Fruit fly (Drosophila melanogaster) whole organism, prepupa: ENCODE measurements around the gene CG44815.

Source experiments
- Blimp-1 ChIP-seq: fragments of 200-800 bp; sonication (Bioruptor generic); optimal IDR thresholded peaks from 3 replicates; lab custom pipeline; 2017; ENCODE audit warnings: missing biosample characterization, missing genetic modification characterization, mild to moderate bottlenecking, moderate library complexity, missing genetic modification reagents
- CG10631 ChIP-seq: fragments of 200-800 bp; sonication (Bioruptor generic); optimal IDR thresholded peaks from 2 replicates; lab custom pipeline; 2016; ENCODE audit warnings: missing biosample characterization, missing genetic modification characterization
- CG10669 ChIP-seq: fragments of 200-800 bp; sonication (Bioruptor generic); optimal IDR thresholded peaks from 3 replicates; lab custom pipeline; 2018; ENCODE audit warnings: missing biosample characterization, mild to moderate bottlenecking, missing genetic modification characterization, moderate library complexity
- CG11294 ChIP-seq: fragments of 200-800 bp; sonication (Bioruptor generic); IDR thresholded peaks from 2 replicates; pipeline ENCODE4 v1.3.6; 2022; ENCODE audit warnings: missing biosample characterization, missing genetic modification characterization
- CG11902 ChIP-seq: fragments of 200-800 bp; sonication (Bioruptor generic); optimal IDR thresholded peaks from 3 replicates; lab custom pipeline; 2016; ENCODE audit warnings: missing biosample characterization, missing genetic modification characterization
- CG15336 ChIP-seq: fragments of 200-800 bp; sonication (Bioruptor generic); IDR thresholded peaks from 2 replicates; pipeline ENCODE4 v1.3.6; 2022; ENCODE audit warnings: missing biosample characterization, missing genetic modification characterization
- CG1621 ChIP-seq: fragments of 200-800 bp; sonication (Bioruptor generic); optimal IDR thresholded peaks from 3 replicates; lab custom pipeline; 2018; ENCODE audit warnings: missing biosample characterization, mild to moderate bottlenecking, missing genetic modification characterization
- CG16779 ChIP-seq: fragments of 200-800 bp; sonication (Bioruptor generic); optimal IDR thresholded peaks from 3 replicates; lab custom pipeline; 2017; ENCODE audit warnings: missing biosample characterization, mild to moderate bottlenecking, missing genetic modification characterization
- CG3032 ChIP-seq: fragments of 200-800 bp; optimal IDR thresholded peaks from 2 replicates; lab custom pipeline; 2019; ENCODE audit warnings: missing biosample characterization, mild to moderate bottlenecking, missing genetic modification characterization, moderate library complexity
- CG31627 ChIP-seq: fragments of 200-800 bp; sonication (Bioruptor generic); optimal IDR thresholded peaks from 3 replicates; lab custom pipeline; 2016; ENCODE audit warnings: missing biosample characterization, missing genetic modification characterization
- CG32006 ChIP-seq: fragments of 200-800 bp; sonication (Bioruptor generic); optimal IDR thresholded peaks from 3 replicates; lab custom pipeline; 2017; ENCODE audit warnings: missing biosample characterization, mild to moderate bottlenecking, missing genetic modification characterization
- CG34406 ChIP-seq: fragments of 200-800 bp; sonication (Bioruptor generic); optimal IDR thresholded peaks from 3 replicates; lab custom pipeline; 2016; ENCODE audit warnings: missing biosample characterization, missing genetic modification characterization
- CG4318 ChIP-seq: fragments of 200-800 bp; sonication (Bioruptor generic); optimal IDR thresholded peaks from 3 replicates; lab custom pipeline; 2017; ENCODE audit warnings: missing biosample characterization, mild to moderate bottlenecking, missing genetic modification characterization
- CG6163 ChIP-seq: fragments of 200-800 bp; sonication (Bioruptor generic); IDR thresholded peaks from 3 replicates; pipeline ENCODE4 v1.3.6; 2022; ENCODE audit warnings: missing biosample characterization, missing genetic modification characterization
- CG6276 ChIP-seq: fragments of 200-800 bp; sonication (Bioruptor generic); optimal IDR thresholded peaks from 2 replicates; lab custom pipeline; 2017; ENCODE audit warnings: missing biosample characterization, mild to moderate bottlenecking, missing genetic modification characterization
- CG6792 ChIP-seq: fragments of 200-800 bp; sonication (Bioruptor generic); optimal IDR thresholded peaks from 3 replicates; lab custom pipeline; 2016; ENCODE audit warnings: missing biosample characterization, missing genetic modification characterization
- CG6808 ChIP-seq: fragments of 200-800 bp; sonication (Bioruptor generic); optimal IDR thresholded peaks from 3 replicates; lab custom pipeline; 2017; ENCODE audit warnings: missing biosample characterization, missing genetic modification characterization, mild to moderate bottlenecking, moderate library complexity, missing genetic modification reagents
- CG6854 ChIP-seq: fragments of 200-800 bp; sonication (Bioruptor generic); optimal IDR thresholded peaks from 2 replicates; lab custom pipeline; 2017; ENCODE audit warnings: missing biosample characterization, mild to moderate bottlenecking, missing genetic modification characterization
- CG7368 ChIP-seq: fragments of 200-800 bp; sonication (Bioruptor generic); optimal IDR thresholded peaks from 3 replicates; lab custom pipeline; 2016; ENCODE audit warnings: missing biosample characterization, missing genetic modification characterization
- CG8119 ChIP-seq: fragments of 200-800 bp; sonication (Bioruptor generic); IDR thresholded peaks from 3 replicates; pipeline ENCODE4 v1.3.6; 2022; ENCODE audit warnings: missing biosample characterization, missing genetic modification characterization
- CG8632 ChIP-seq: fragments of 200-800 bp; sonication (Bioruptor generic); optimal IDR thresholded peaks from 3 replicates; lab custom pipeline; 2016; ENCODE audit warnings: missing biosample characterization, missing genetic modification characterization
- CG9139 ChIP-seq: fragments of 200-800 bp; sonication (Bioruptor generic); optimal IDR thresholded peaks from 3 replicates; lab custom pipeline; 2017; ENCODE audit warnings: missing biosample characterization, mild to moderate bottlenecking, missing genetic modification characterization
- Eip78C ChIP-seq: fragments of 200-800 bp; sonication (Bioruptor generic); peaks from one replicate; lab custom pipeline; 2016; ENCODE audit warnings: missing biosample characterization, missing genetic modification characterization
- Ets21C ChIP-seq: fragments of 200-800 bp; sonication (Bioruptor generic); optimal IDR thresholded peaks from 3 replicates; lab custom pipeline; 2016; ENCODE audit warnings: missing biosample characterization, missing genetic modification characterization
- Ets96B ChIP-seq: fragments of 200-800 bp; optimal IDR thresholded peaks from 2 replicates; lab custom pipeline; 2019; ENCODE audit warnings: missing biosample characterization, mild to moderate bottlenecking, missing genetic modification characterization, moderate library complexity
- Gug ChIP-seq: fragments of 200-800 bp; sonication (Bioruptor generic); IDR thresholded peaks from 2 replicates; pipeline ENCODE4 v1.3.6; 2022; ENCODE audit warnings: missing biosample characterization, missing genetic modification characterization
- Hr38 ChIP-seq: sonication (Bioruptor generic); optimal IDR thresholded peaks from 2 replicates; lab custom pipeline; 2016; ENCODE audit warnings: missing biosample characterization, missing genetic modification characterization
- Hr39 ChIP-seq: fragments of 200-800 bp; sonication (Bioruptor generic); optimal IDR thresholded peaks from 2 replicates; lab custom pipeline; 2016; ENCODE audit warnings: missing biosample characterization, missing genetic modification characterization
- Hr4 ChIP-seq: fragments of 200-800 bp; sonication (Bioruptor generic); optimal IDR thresholded peaks from 3 replicates; lab custom pipeline; 2016; ENCODE audit warnings: missing biosample characterization, missing genetic modification characterization
- Lpt ChIP-seq: fragments of 200-800 bp; sonication (Bioruptor generic); optimal IDR thresholded peaks from 3 replicates; lab custom pipeline; 2016; ENCODE audit warnings: missing biosample characterization, missing genetic modification characterization
- Met ChIP-seq: fragments of 200-800 bp; sonication (Bioruptor generic); optimal IDR thresholded peaks from 3 replicates; lab custom pipeline; 2016; ENCODE audit warnings: missing biosample characterization, missing genetic modification characterization
- OdsH ChIP-seq: fragments of 200-800 bp; sonication (Bioruptor generic); optimal IDR thresholded peaks from 3 replicates; lab custom pipeline; 2016; ENCODE audit warnings: missing biosample characterization, missing genetic modification characterization
- Smox ChIP-seq: fragments of 200-800 bp; sonication (Bioruptor generic); optimal IDR thresholded peaks from 3 replicates; lab custom pipeline; 2016; ENCODE audit warnings: missing biosample characterization, missing genetic modification characterization
- Sox102F ChIP-seq: fragments of 200-800 bp; sonication (Bioruptor generic); optimal IDR thresholded peaks from 2 replicates; lab custom pipeline; 2016; ENCODE audit warnings: missing biosample characterization, mild to moderate bottlenecking, missing genetic modification characterization
- Sox14 ChIP-seq: fragments of 200-800 bp; sonication (Bioruptor generic); optimal IDR thresholded peaks from 3 replicates; lab custom pipeline; 2016; ENCODE audit warnings: missing biosample characterization, missing genetic modification characterization
- achi ChIP-seq: fragments of 200-800 bp; sonication (Bioruptor generic); optimal IDR thresholded peaks from 3 replicates; lab custom pipeline; 2016; ENCODE audit warnings: missing biosample characterization, missing genetic modification characterization
- acj6 ChIP-seq: fragments of 200-800 bp; sonication (Bioruptor generic); optimal IDR thresholded peaks from 3 replicates; lab custom pipeline; 2016; ENCODE audit warnings: missing biosample characterization, missing genetic modification characterization
- cyc ChIP-seq: fragments of 200-800 bp; sonication (Bioruptor generic); optimal IDR thresholded peaks from 3 replicates; lab custom pipeline; 2016; ENCODE audit warnings: missing biosample characterization, missing genetic modification characterization
- dac ChIP-seq: fragments of 200-800 bp; sonication (Bioruptor generic); optimal IDR thresholded peaks from 2 replicates; lab custom pipeline; 2017; ENCODE audit warnings: missing biosample characterization, mild to moderate bottlenecking, missing genetic modification characterization
- dsx ChIP-seq: fragments of 200-800 bp; optimal IDR thresholded peaks from 3 replicates; lab custom pipeline; 2019; ENCODE audit warnings: missing biosample characterization, mild to moderate bottlenecking, missing genetic modification characterization, moderate library complexity; ENCODE audit not compliant: poor library complexity, severe bottlenecking
- esn ChIP-seq: fragments of 200-800 bp; sonication (Bioruptor generic); optimal IDR thresholded peaks from 2 replicates; lab custom pipeline; 2016; ENCODE audit warnings: missing biosample characterization, mild to moderate bottlenecking, missing genetic modification characterization, moderate library complexity
- fd59A ChIP-seq: fragments of 200-800 bp; sonication (Bioruptor generic); optimal IDR thresholded peaks from 2 replicates; lab custom pipeline; 2017; ENCODE audit warnings: missing biosample characterization, mild to moderate bottlenecking, missing genetic modification characterization, missing genetic modification reagents
- fd85E ChIP-seq: fragments of 200-800 bp; sonication (Bioruptor generic); optimal IDR thresholded peaks from 3 replicates; lab custom pipeline; 2016; ENCODE audit warnings: missing biosample characterization, missing genetic modification characterization
- net ChIP-seq: fragments of 200-800 bp; sonication (Bioruptor generic); optimal IDR thresholded peaks from 3 replicates; lab custom pipeline; 2016; ENCODE audit warnings: missing biosample characterization, missing genetic modification characterization
- pdm3 ChIP-seq: fragments of 200-800 bp; sonication (Bioruptor generic); optimal IDR thresholded peaks from 3 replicates; lab custom pipeline; 2016; ENCODE audit warnings: missing biosample characterization, missing genetic modification characterization
- salr ChIP-seq, 2 experiments: fragments of 200-800 bp; sonication (Bioruptor generic); optimal IDR thresholded peaks; 3 replicates each; lab custom pipeline; 2016 to 2018; ENCODE audit warnings: missing biosample characterization in 2 of 2, missing genetic modification characterization in 2 of 2, mild to moderate bottlenecking in 1 of 2
- spab ChIP-seq: fragments of 200-800 bp; sonication (Bioruptor generic); optimal IDR thresholded peaks from 2 replicates; lab custom pipeline; 2017; ENCODE audit warnings: missing biosample characterization, mild to moderate bottlenecking, missing genetic modification characterization, missing genetic modification reagents
- ss ChIP-seq, 2 experiments: fragments of 200-800 bp; sonication (Bioruptor generic); optimal IDR thresholded peaks; 2 replicates in 1 of 2; 3 replicates in 1 of 2; lab custom pipeline; 2017 to 2018; ENCODE audit warnings: mild to moderate bottlenecking in 2 of 2, missing biosample characterization in 2 of 2, missing genetic modification characterization in 2 of 2, moderate library complexity in 1 of 2

The CG44815 gene

dm6 chrX:9466150-9466549 lies 20.1 kb upstream of the CG44815 start (continued):
- no peak for TF ChIP-seq CG6808
- TF ChIP-seq achi (GFP tag; lab: Kevin White, UChicago), result peak; percentile 63
- no peak for TF ChIP-seq ss (GFP tag; optimal IDR thresholded peaks at IDR 0.05; lab: Kevin White, UChicago)
- no peak for TF ChIP-seq Sox14
- peak; percentile 55 for TF ChIP-seq Hr4 (GFP tag; lab: Kevin White, UChicago)
- no peak for TF ChIP-seq Lpt
- TF ChIP-seq Hr39 (GFP tag; lab: Kevin White, UChicago), result no peak
- TF ChIP-seq Smox, result peak; percentile 3
- TF ChIP-seq CG10669 (GFP tag; lab: Kevin White, UChicago), result peak; percentile 22
- TF ChIP-seq Gug (GFP tag; lab: Robert Waterston, UW), result peak; percentile 46
- TF ChIP-seq CG1621 (tag; lab: Kevin White, UChicago), result no peak
- no peak for TF ChIP-seq Blimp-1 (GFP tag; lab: Kevin White, UChicago)
- TF ChIP-seq CG16779 (tag; lab: Kevin White, UChicago), result no peak
- peak; percentile 6 for TF ChIP-seq CG34406
- no peak for TF ChIP-seq CG7368

DNA sequence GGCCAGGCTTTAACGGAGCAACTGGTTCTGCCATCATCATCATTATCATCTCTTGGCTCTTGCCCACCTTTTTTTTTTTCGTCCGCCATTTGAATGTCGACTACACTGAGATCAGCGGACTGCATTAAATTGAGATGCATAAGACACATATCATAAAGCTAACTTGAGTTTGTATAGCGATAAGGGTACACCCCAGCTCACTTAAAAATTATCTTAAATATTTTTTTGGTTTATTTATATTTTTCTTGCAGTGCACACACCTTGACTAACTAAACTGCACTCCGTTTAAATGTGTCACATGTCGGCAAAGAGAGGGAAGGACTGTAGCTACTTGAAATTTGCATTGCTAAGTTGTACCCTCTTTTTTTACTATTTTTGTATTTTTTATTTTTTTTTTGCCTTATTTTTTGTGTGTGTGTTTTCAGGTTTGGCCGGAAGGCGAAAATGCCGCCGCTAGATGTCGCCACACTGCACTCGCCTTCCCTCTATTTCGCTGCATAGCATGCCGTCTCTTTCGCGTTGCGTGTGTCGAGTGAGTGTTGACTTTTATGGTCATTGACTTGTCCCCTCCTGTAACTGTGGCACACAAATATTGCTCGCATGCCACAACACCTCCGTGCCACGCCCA lies 14.7 kb upstream of the CG44815 start:
- TF ChIP-seq Hr4 (GFP tag; lab: Kevin White, UChicago), result peak; percentile 88
- no peak for TF ChIP-seq CG9139 (GFP tag; lab: Kevin White, UChicago)
- no peak for TF ChIP-seq CG11902 (GFP tag; lab: Kevin White, UChicago)
- TF ChIP-seq fd59A (GFP tag; lab: Kevin White, UChicago), result no peak
- peak; percentile 58 for TF ChIP-seq Smox
- TF ChIP-seq CG8119, result peak; percentile 90
- peak; percentile 90 for TF ChIP-seq CG15336 (GFP tag; lab: Robert Waterston, UW)
- peak; percentile 43 for TF ChIP-seq CG8632
- peak; percentile 43 for TF ChIP-seq Ets96B (tag; lab: Kevin White, UChicago)
- peak; percentile 92 for TF ChIP-seq Lpt
- TF ChIP-seq Hr38 (GFP tag; lab: Kevin White, UChicago), result peak; percentile 17
- peak; percentile 79 for TF ChIP-seq pdm3
- TF ChIP-seq dac (GFP tag; lab: Kevin White, UChicago), result peak; percentile 80
- TF ChIP-seq CG6792 (GFP tag; lab: Kevin White, UChicago), result peak; percentile 47
- peak; percentile 50 for TF ChIP-seq CG16779 (tag; lab: Kevin White, UChicago)
- TF ChIP-seq CG10631 (GFP tag; lab: Kevin White, UChicago), result peak; percentile 79
- peak; percentile 77 for TF ChIP-seq achi (GFP tag; lab: Kevin White, UChicago)
- TF ChIP-seq cyc, result peak; percentile 53
- peak; percentile 77 for TF ChIP-seq Sox14
- TF ChIP-seq CG3032, result peak; percentile 14
- TF ChIP-seq OdsH (GFP tag; lab: Kevin White, UChicago), result peak; percentile 82
- peak; percentile 68 for TF ChIP-seq Met (GFP tag; lab: Kevin White, UChicago)
- TF ChIP-seq spab (GFP tag; lab: Kevin White, UChicago), result peak; percentile 17
- TF ChIP-seq Sox102F, result peak; percentile 59
- peak; percentile 42 for TF ChIP-seq CG31627 (GFP tag; lab: Kevin White, UChicago)
- TF ChIP-seq Hr39 (GFP tag; lab: Kevin White, UChicago), result peak; percentile 67
- TF ChIP-seq dsx (GFP tag; lab: Kevin White, UChicago), result peak; percentile 12
- TF ChIP-seq fd85E (GFP tag; lab: Kevin White, UChicago), result no peak
- TF ChIP-seq CG6854, result no peak
- TF ChIP-seq Gug (GFP tag; lab: Robert Waterston, UW), result peak; percentile 80
- peak; percentile 74 for TF ChIP-seq esn (GFP tag; lab: Kevin White, UChicago)
- peak; percentile 91 for TF ChIP-seq CG32006
- peak; percentile 89 for TF ChIP-seq CG6163 (GFP tag; lab: Robert Waterston, UW)
- peak; percentile 75 for TF ChIP-seq acj6 (GFP tag; lab: Kevin White, UChicago)
- peak; percentile 0 to 40 for TF ChIP-seq ss (GFP tag; optimal IDR thresholded peaks at IDR 0.05; lab: Kevin White, UChicago)
- TF ChIP-seq CG34406, result peak; percentile 47
- peak; percentile 64 for TF ChIP-seq CG11294 (GFP tag; lab: Robert Waterston, UW)
- peak; percentile 30 for TF ChIP-seq Ets21C (GFP tag; lab: Kevin White, UChicago)
- TF ChIP-seq CG4318 (GFP tag; lab: Kevin White, UChicago), result peak; percentile 84
- peak; percentile 71 for TF ChIP-seq net
- TF ChIP-seq salr (GFP tag; optimal IDR thresholded peaks at IDR 0.05; lab: Kevin White, UChicago), result peak; percentile 14 to 83
- peak; percentile 93 for TF ChIP-seq Eip78C (GFP tag; lab: Kevin White, UChicago)
- peak; percentile 87 for TF ChIP-seq CG6276 (GFP tag; lab: Kevin White, UChicago)
